Worm (Caenorhabditis elegans) whole organism, young adult: Measurements from ENCODE around the gene mrps-28.

Experiments used
- B0019.2 ChIP-seq: fragments of 200-800 bp; sonication (Bioruptor generic); conservative IDR thresholded peaks from 2 replicates; pipeline ENCODE4 v1.3.6; 2022; ENCODE audit warnings: missing genetic modification reagents, missing genetic modification characterization, missing compliant biosample characterization
- B0336.3 ChIP-seq: fragments of 200-800 bp; sonication (Bioruptor generic); IDR thresholded peaks from 2 replicates; pipeline ENCODE4 v1.3.6; 2022; ENCODE audit warnings: missing genetic modification characterization, missing compliant biosample characterization
- C17E4.6 ChIP-seq: fragments of 200-800 bp; sonication (Bioruptor generic); IDR thresholded peaks from 2 replicates; pipeline ENCODE4 v1.3.6; 2022; ENCODE audit warnings: missing genetic modification reagents, missing genetic modification characterization, missing compliant biosample characterization
- D2030.7 ChIP-seq: fragments of 200-800 bp; sonication (Bioruptor generic); IDR thresholded peaks from 2 replicates; pipeline ENCODE4 v1.3.6; 2022; ENCODE audit warnings: missing genetic modification reagents, missing genetic modification characterization, missing compliant biosample characterization
- F39B2.1 ChIP-seq: fragments of 200-800 bp; sonication (Bioruptor generic); IDR thresholded peaks from 2 replicates; pipeline ENCODE4 v1.3.6; 2022; ENCODE audit warnings: missing genetic modification reagents, missing genetic modification characterization, missing compliant biosample characterization
- F49E8.2 ChIP-seq: sonication (generic microtip); optimal IDR thresholded peaks from 3 replicates; lab custom pipeline; 2017; ENCODE audit warnings: missing genetic modification characterization, mild to moderate bottlenecking, missing compliant biosample characterization, antibody characterized with exemption, moderate library complexity; ENCODE audit not compliant: insufficient read depth
- F57C9.4 ChIP-seq: sonication (generic microtip); optimal IDR thresholded peaks from 2 replicates; lab custom pipeline; 2017; ENCODE audit warnings: mild to moderate bottlenecking, missing genetic modification characterization, missing compliant biosample characterization
- Y53F4B.3 ChIP-seq: fragments of 200-800 bp; sonication (Bioruptor generic); IDR thresholded peaks from 2 replicates; pipeline ENCODE4 v1.3.6; 2022; ENCODE audit warnings: missing genetic modification reagents, missing genetic modification characterization, missing compliant biosample characterization
- Y67H2A.10 ChIP-seq: fragments of 200-800 bp; sonication (Bioruptor generic); conservative IDR thresholded peaks from 2 replicates; pipeline ENCODE4 v1.3.6; 2022; ENCODE audit warnings: missing genetic modification reagents, missing genetic modification characterization, missing compliant biosample characterization
- ZK185.1 ChIP-seq: sonication (generic microtip); optimal IDR thresholded peaks from 2 replicates; lab custom pipeline; 2016; ENCODE audit warnings: mild to moderate bottlenecking, missing genetic modification characterization, missing compliant biosample characterization; ENCODE audit not compliant: poor library complexity, severe bottlenecking
- ama-1 ChIP-seq, 3 experiments: fragments of 150-350 bp in 1 of 3; sonication (generic microtip) in 2 of 3; optimal IDR thresholded peaks; 2 replicates each; lab custom pipeline; 2014 to 2018; ENCODE audit warnings: missing biosample characterization in 2 of 3, missing genetic modification characterization in 2 of 3, missing genetic modification reagents in 2 of 3
- aptf-3 ChIP-seq: fragments of 200-800 bp; sonication (Bioruptor generic); IDR thresholded peaks from 2 replicates; pipeline ENCODE4 v1.3.6; 2022; ENCODE audit warnings: missing genetic modification characterization, missing compliant biosample characterization
- attf-5 ChIP-seq: fragments of 200-800 bp; sonication (Bioruptor generic); optimal IDR thresholded peaks from 2 replicates; lab custom pipeline; 2018; ENCODE audit warnings: mild to moderate bottlenecking, missing genetic modification characterization, missing compliant biosample characterization
- bed-1 ChIP-seq: fragments of 200-800 bp; sonication (Bioruptor generic); IDR thresholded peaks from 2 replicates; pipeline ENCODE4 v1.3.6; 2022; ENCODE audit warnings: missing genetic modification reagents, missing genetic modification characterization, missing compliant biosample characterization
- cebp-2 ChIP-seq: fragments of 200-800 bp; sonication (Bioruptor generic); IDR thresholded peaks from 2 replicates; pipeline ENCODE4 v1.3.6; 2022; ENCODE audit warnings: missing genetic modification characterization, missing compliant biosample characterization
- ceh-58 ChIP-seq: fragments of 200-800 bp; sonication (Bioruptor generic); IDR thresholded peaks from 2 replicates; pipeline ENCODE4 v1.3.6; 2022; ENCODE audit warnings: missing genetic modification characterization, missing compliant biosample characterization
- dpl-1 ChIP-seq: fragments of 150-350 bp; optimal IDR thresholded peaks from 2 replicates; lab custom pipeline; 2014; ENCODE audit warnings: missing biosample characterization, missing genetic modification reagents, missing genetic modification characterization
- egrh-3 ChIP-seq: fragments of 200-800 bp; sonication (Bioruptor generic); IDR thresholded peaks from 2 replicates; pipeline ENCODE4 v1.3.6; 2022; ENCODE audit warnings: missing genetic modification reagents, missing genetic modification characterization, missing compliant biosample characterization
- ekl-4 ChIP-seq: fragments of 200-800 bp; sonication (Bioruptor generic); IDR thresholded peaks from 2 replicates; pipeline ENCODE4 v1.3.6; 2022; ENCODE audit warnings: missing genetic modification reagents, missing genetic modification characterization, missing compliant biosample characterization
- ets-4 ChIP-seq: fragments of 200-800 bp; sonication (Bioruptor generic); optimal IDR thresholded peaks from 2 replicates; lab custom pipeline; 2018; ENCODE audit warnings: mild to moderate bottlenecking, missing genetic modification characterization, missing compliant biosample characterization
- gei-17 ChIP-seq: fragments of 200-800 bp; sonication (Bioruptor generic); optimal IDR thresholded peaks from 2 replicates; lab custom pipeline; 2018; ENCODE audit warnings: mild to moderate bottlenecking, missing genetic modification characterization, missing compliant biosample characterization
- him-1 ChIP-seq: sonication (generic microtip); optimal IDR thresholded peaks from 2 replicates; lab custom pipeline; 2016; ENCODE audit warnings: missing genotype, missing genetic modification reagents, missing genetic modification characterization, missing compliant biosample characterization
- hmg-1.2 ChIP-seq: fragments of 200-800 bp; sonication (Bioruptor generic); IDR thresholded peaks from 2 replicates; pipeline ENCODE4 v1.3.6; 2022; ENCODE audit warnings: missing genetic modification reagents, missing genetic modification characterization, missing compliant biosample characterization
- lag-1 ChIP-seq: fragments of 200-800 bp; sonication (Bioruptor generic); IDR thresholded peaks from 2 replicates; pipeline ENCODE4 v1.3.6; 2022; ENCODE audit warnings: missing genetic modification reagents, missing genetic modification characterization, missing compliant biosample characterization
- let-526 ChIP-seq: fragments of 200-800 bp; sonication (Bioruptor generic); IDR thresholded peaks from 2 replicates; pipeline ENCODE4 v1.3.6; 2022; ENCODE audit warnings: missing genetic modification reagents, missing genetic modification characterization, missing compliant biosample characterization
- let-607 ChIP-seq, 2 experiments: fragments of 200-800 bp in 1 of 2; sonication (Bioruptor generic) in 1 of 2; sonication (generic microtip) in 1 of 2; optimal IDR thresholded peaks; 2 replicates each; lab custom pipeline; 2016 to 2018; ENCODE audit warnings: mild to moderate bottlenecking in 2 of 2, missing compliant biosample characterization in 2 of 2, missing genetic modification characterization in 2 of 2, moderate library complexity in 2 of 2, missing genotype in 1 of 2
- lin-35 ChIP-seq, 3 experiments: fragments of 150-350 bp in 2 of 3; sonication (generic microtip) in 1 of 3; optimal IDR thresholded peaks; 2 replicates each; lab custom pipeline; 2014 to 2018; ENCODE audit warnings: missing biosample characterization in 3 of 3, missing genetic modification characterization in 3 of 3, missing genetic modification reagents in 3 of 3
- lir-1 ChIP-seq: fragments of 200-800 bp; sonication (Bioruptor generic); conservative IDR thresholded peaks from 2 replicates; pipeline ENCODE4 v1.3.6; 2022; ENCODE audit warnings: missing genetic modification reagents, missing genetic modification characterization, missing compliant biosample characterization
- lsl-1 ChIP-seq: fragments of 200-800 bp; sonication (Bioruptor generic); optimal IDR thresholded peaks from 2 replicates; lab custom pipeline; 2018; ENCODE audit warnings: mild to moderate bottlenecking, missing genetic modification characterization, moderate library complexity, missing compliant biosample characterization
- madf-10 ChIP-seq: sonication (generic microtip); optimal IDR thresholded peaks from 2 replicates; lab custom pipeline; 2016; ENCODE audit warnings: mild to moderate bottlenecking, missing genetic modification characterization, missing compliant biosample characterization
- nfya-2 ChIP-seq: fragments of 200-800 bp; sonication (Bioruptor generic); IDR thresholded peaks from 2 replicates; pipeline ENCODE4 v1.3.6; 2022; ENCODE audit warnings: missing genetic modification reagents, missing genetic modification characterization, missing compliant biosample characterization
- nhr-179 ChIP-seq: sonication (generic microtip); optimal IDR thresholded peaks from 2 replicates; lab custom pipeline; 2016; ENCODE audit warnings: mild to moderate bottlenecking, missing genetic modification characterization, missing compliant biosample characterization
- repo-1 ChIP-seq: sonication (generic microtip); optimal IDR thresholded peaks from 2 replicates; lab custom pipeline; 2017; ENCODE audit warnings: mild to moderate bottlenecking, missing genetic modification characterization, missing compliant biosample characterization
- rpc-1 ChIP-seq, 2 experiments: fragments of 150-350 bp in 1 of 2; sonication (generic microtip) in 1 of 2; optimal IDR thresholded peaks; 2 replicates each; lab custom pipeline; 2014 to 2018; ENCODE audit warnings: missing biosample characterization in 1 of 2, missing genetic modification characterization in 1 of 2, missing genetic modification reagents in 1 of 2, missing genotype in 1 of 2
- sea-2 ChIP-seq: fragments of 200-800 bp; sonication (Bioruptor generic); IDR thresholded peaks from 2 replicates; pipeline ENCODE4 v1.3.6; 2022; ENCODE audit warnings: missing genetic modification characterization, missing compliant biosample characterization
- tbx-9 ChIP-seq: sonication (generic microtip); optimal IDR thresholded peaks from 2 replicates; lab custom pipeline; 2016; ENCODE audit warnings: borderline replicate concordance, missing genetic modification characterization, inconsistent platforms, missing compliant biosample characterization
- xnd-1 ChIP-seq: sonication (generic microtip); optimal IDR thresholded peaks from 2 replicates; lab custom pipeline; 2016; ENCODE audit warnings: missing genotype, missing genetic modification reagents, missing genetic modification characterization, missing compliant biosample characterization
- zfh-2 ChIP-seq: fragments of 200-800 bp; sonication (Bioruptor generic); conservative IDR thresholded peaks from 2 replicates; pipeline ENCODE4 v1.3.6; 2022; ENCODE audit warnings: missing genetic modification reagents, missing genetic modification characterization, missing compliant biosample characterization
- zim-3 ChIP-seq: sonication (generic microtip); optimal IDR thresholded peaks from 2 replicates; lab custom pipeline; 2017; ENCODE audit warnings: mild to moderate bottlenecking, missing genetic modification characterization, moderate library complexity, missing compliant biosample characterization
- ztf-25 ChIP-seq: fragments of 200-800 bp; sonication (Bioruptor generic); IDR thresholded peaks from 2 replicates; pipeline ENCODE4 v1.3.6; 2022; ENCODE audit warnings: missing genetic modification reagents, missing genetic modification characterization, missing compliant biosample characterization
- ztf-28 ChIP-seq: fragments of 200-800 bp; sonication (Bioruptor generic); IDR thresholded peaks from 2 replicates; pipeline ENCODE4 v1.3.6; 2022; ENCODE audit warnings: missing genetic modification reagents, missing genetic modification characterization, missing compliant biosample characterization

The mrps-28 gene

DNA sequence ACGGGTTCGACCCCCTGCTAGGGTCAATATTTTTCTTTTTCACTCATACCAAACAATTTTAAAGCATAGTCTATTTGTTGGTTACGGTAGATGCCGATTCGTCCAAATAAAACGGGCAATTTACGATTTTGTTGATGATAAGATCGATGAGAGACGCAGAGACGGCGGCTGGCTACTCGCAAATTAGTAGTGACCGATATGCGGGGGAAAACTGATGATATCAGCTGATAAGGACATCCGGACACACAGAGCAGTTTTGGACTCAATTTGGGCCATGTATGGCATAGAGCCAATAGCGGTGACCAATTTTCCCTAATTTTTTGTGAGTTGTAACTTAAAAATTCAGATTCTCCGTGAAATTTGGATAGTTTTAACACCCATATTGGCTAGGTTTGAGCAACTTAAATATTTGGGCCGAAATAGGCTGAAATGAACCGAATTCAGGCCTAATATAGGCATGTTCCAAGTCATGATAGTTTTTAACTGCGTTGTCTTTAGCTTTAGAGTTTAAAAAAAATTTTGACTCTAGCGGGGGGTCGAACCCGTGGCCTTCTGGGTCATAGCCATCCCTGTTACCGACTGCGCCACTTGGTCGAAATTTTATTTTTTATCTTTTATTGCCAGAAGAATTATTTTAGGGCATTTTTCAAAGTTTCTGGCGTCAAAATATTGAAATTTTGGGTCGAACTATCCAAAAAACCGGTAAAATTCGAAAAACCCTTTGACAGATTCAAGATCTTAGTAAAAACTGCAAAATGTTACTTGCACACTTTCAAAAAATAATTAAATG is 20.3 kb upstream of the mrps-28 start:
- TF ChIP-seq rpc-1 (optimal IDR thresholded peaks at IDR 0.05; lab: Kevin White, UChicago): peak; percentile 24
- peak; percentile 58 for TF ChIP-seq rpc-1 (tag; optimal IDR thresholded peaks at IDR 0.05; lab: Kevin White, UChicago)
- TF ChIP-seq him-1 (tag; lab: Kevin White, UChicago): no peak
- no peak for TF ChIP-seq Y53F4B.3 (GFP tag; lab: Robert Waterston, UW)
- no peak for TF ChIP-seq B0336.3
- TF ChIP-seq ztf-25 (GFP tag; lab: Robert Waterston, UW): no peak

DNA sequence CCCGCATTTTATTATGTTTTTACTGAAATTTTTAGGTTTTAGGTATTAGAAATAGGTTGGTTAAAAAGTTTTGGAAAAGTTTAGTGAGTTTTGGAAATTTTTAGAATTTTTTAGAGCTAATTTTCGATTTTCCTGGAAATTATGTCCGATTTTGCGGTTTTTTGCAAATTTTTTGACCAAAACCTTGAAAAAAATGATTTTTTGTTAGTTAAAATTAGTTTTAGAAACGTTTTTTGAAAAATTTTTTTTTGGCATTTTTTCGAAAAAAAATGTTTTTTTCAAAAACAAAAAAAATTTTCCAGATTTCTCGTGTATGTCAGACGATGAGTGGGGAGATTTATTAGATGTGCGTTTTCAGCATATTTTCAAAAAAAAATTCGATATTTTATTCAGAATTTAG is 19.3 kb upstream of the mrps-28 start, which contains the start of gene dyf-19:
Gene dyf-19, plus strand, starts transcription at position 301 of the 400 bp plus-strand sequence.
- no peak for TF ChIP-seq attf-5
- TF ChIP-seq tbx-9 (tag; lab: Kevin White, UChicago): no peak
- no peak for TF ChIP-seq ZK185.1 (tag; lab: Kevin White, UChicago)
- TF ChIP-seq lag-1: no peak
- no peak for TF ChIP-seq gei-17 (GFP tag; lab: Kevin White, UChicago)
- no peak for TF ChIP-seq let-607 (tag; optimal IDR thresholded peaks at IDR 0.05; lab: Kevin White, UChicago)
- no peak for TF ChIP-seq ceh-58 (GFP tag; lab: Robert Waterston, UW)
- TF ChIP-seq xnd-1 (tag; lab: Kevin White, UChicago): no peak
- TF ChIP-seq rpc-1 (optimal IDR thresholded peaks at IDR 0.05; lab: Kevin White, UChicago): no peak
- TF ChIP-seq rpc-1 (tag; optimal IDR thresholded peaks at IDR 0.05; lab: Kevin White, UChicago): no peak
- TF ChIP-seq, all 124 proteins: peak for 0

- TF ChIP-seq zfh-2 (GFP tag; lab: Robert Waterston, UW): peak; percentile 82
- no peak for TF ChIP-seq nhr-179
- TF ChIP-seq egrh-3: peak; percentile 77; the same call in 1 of the 2 replicates
- no peak for TF ChIP-seq lin-35 (GFP tag; optimal IDR thresholded peaks at IDR 0.05; lab: Kevin White, UChicago)
- no peak for TF ChIP-seq B0019.2 (GFP tag; lab: Robert Waterston, UW)
- no peak for TF ChIP-seq dpl-1 (GFP tag; lab: Kevin White, UChicago)
- no peak for TF ChIP-seq F57C9.4 (tag; lab: Kevin White, UChicago)
- no peak for TF ChIP-seq repo-1 (tag; lab: Kevin White, UChicago)
- TF ChIP-seq F49E8.2: no peak
- TF ChIP-seq zim-3 (tag; lab: Kevin White, UChicago): no peak
- no peak for TF ChIP-seq rpc-1 (optimal IDR thresholded peaks at IDR 0.05; lab: Kevin White, UChicago)
- no peak for TF ChIP-seq rpc-1 (tag; optimal IDR thresholded peaks at IDR 0.05; lab: Kevin White, UChicago)
- TF ChIP-seq sea-2: no peak
- TF ChIP-seq madf-10 (tag; lab: Kevin White, UChicago): no peak
- no peak for TF ChIP-seq aptf-3 (GFP tag; lab: Robert Waterston, UW)
- no peak for TF ChIP-seq bed-1 (GFP tag; lab: Robert Waterston, UW)
Observed at ce11 chrV:19625719-19626118, 18.3 kb upstream of the mrps-28 start.

DNA sequence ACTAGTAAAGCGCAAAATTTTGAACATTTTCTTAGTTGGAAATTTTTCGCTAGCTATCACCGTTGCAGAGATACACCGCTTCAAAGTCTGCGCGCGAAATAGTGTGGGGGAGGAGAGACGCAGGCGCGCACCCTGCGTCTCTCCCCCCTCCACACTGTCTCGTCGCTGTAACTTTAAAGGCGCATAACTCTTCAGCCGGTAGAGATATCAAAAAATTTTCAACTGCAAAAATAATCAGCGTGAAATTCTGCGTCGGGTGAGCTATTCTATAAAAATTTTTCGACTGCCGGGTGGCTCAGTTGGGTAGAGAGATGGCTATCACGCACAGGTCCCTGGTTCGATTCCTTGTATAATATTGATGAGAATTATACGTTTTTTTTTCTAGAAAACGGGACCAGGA is 14.5 kb upstream of the mrps-28 start:
- TF ChIP-seq let-526 (GFP tag; lab: Robert Waterston, UW) (0 out of 2 replicates have a peak, but pooled peaks have one; percentile 50), madf-10 (tag; lab: Kevin White, UChicago) (no peak), zfh-2 (GFP tag; lab: Robert Waterston, UW) (peak; percentile 75), aptf-3 (GFP tag; lab: Robert Waterston, UW) (0 out of 2 replicates have a peak, but pooled peaks have one; percentile 72), ztf-28 (GFP tag; lab: Robert Waterston, UW) (0 out of 2 replicates have a peak, but pooled peaks have one; percentile 44), nfya-2 (GFP tag; lab: Robert Waterston, UW) (0 out of 2 replicates have a peak, but pooled peaks have one; percentile 58), D2030.7 (GFP tag; lab: Robert Waterston, UW) (0 out of 2 replicates have a peak, but pooled peaks have one; percentile 24), lsl-1 (GFP tag; lab: Kevin White, UChicago) (no peak), cebp-2 (GFP tag; lab: Robert Waterston, UW) (no peak), lir-1 (GFP tag; lab: Robert Waterston, UW) (no peak), F39B2.1 (GFP tag; lab: Robert Waterston, UW) (0 out of 2 replicates have a peak, but pooled peaks have one; percentile 3), C17E4.6 (GFP tag; lab: Robert Waterston, UW) (0 out of 2 replicates have a peak, but pooled peaks have one; percentile 23), ekl-4 (GFP tag; lab: Robert Waterston, UW) (no peak), hmg-1.2 (GFP tag; lab: Robert Waterston, UW) (peak; percentile 96), ama-1 (optimal IDR thresholded peaks at IDR 0.05; lab: Kevin White, UChicago) (no peak), ama-1 (GFP tag; optimal IDR thresholded peaks at IDR 0.05; lab: Kevin White, UChicago) (no peak), ets-4 (GFP tag; lab: Kevin White, UChicago) (no peak), Y67H2A.10 (GFP tag; lab: Robert Waterston, UW) (no peak)
